Fruit fly (Drosophila melanogaster) whole organism, embryonic: ENCODE data around the gene Pi4KIIalpha.

Experiments used
- Aef1 ChIP-seq: fragments of 200-800 bp; sonication (Bioruptor generic); IDR thresholded peaks from 3 replicates; pipeline ENCODE4 v1.3.6; 2022; ENCODE audit warnings: missing biosample characterization, missing genetic modification characterization
- Atf6 ChIP-seq: fragments of 200-800 bp; sonication (Bioruptor generic); IDR thresholded peaks from 2 replicates; pipeline ENCODE4 v1.3.6; 2022; ENCODE audit warnings: missing biosample characterization, missing genetic modification characterization
- BtbVII ChIP-seq: fragments of 200-800 bp; sonication (Bioruptor generic); optimal IDR thresholded peaks from 3 replicates; lab custom pipeline; 2017; ENCODE audit warnings: missing biosample characterization, mild to moderate bottlenecking, missing genetic modification characterization
- CG11456 ChIP-seq: fragments of 200-800 bp; sonication (Bioruptor generic); IDR thresholded peaks from 3 replicates; pipeline ENCODE4 v1.3.6; 2022; ENCODE audit warnings: missing biosample characterization, missing genetic modification characterization
- CG12299 ChIP-seq: fragments of 200-800 bp; sonication (Bioruptor generic); optimal IDR thresholded peaks from 2 replicates; lab custom pipeline; 2018; ENCODE audit warnings: missing biosample characterization, mild to moderate bottlenecking, missing genetic modification characterization
- CG12659 ChIP-seq: fragments of 200-800 bp; sonication (Bioruptor generic); optimal IDR thresholded peaks from 3 replicates; lab custom pipeline; 2017; ENCODE audit warnings: mild to moderate bottlenecking, missing biosample characterization, missing genetic modification reagents, missing genetic modification characterization
- CG17829 ChIP-seq: fragments of 200-800 bp; optimal IDR thresholded peaks from 2 replicates; lab custom pipeline; 2019; ENCODE audit warnings: missing biosample characterization, mild to moderate bottlenecking, missing genetic modification characterization, moderate library complexity
- CG2875 ChIP-seq: fragments of 200-800 bp; sonication (Bioruptor generic); optimal IDR thresholded peaks from 2 replicates; lab custom pipeline; 2017; ENCODE audit warnings: missing biosample characterization, mild to moderate bottlenecking, missing genetic modification characterization, missing genetic modification reagents
- CG34376 ChIP-seq: fragments of 200-800 bp; sonication (Bioruptor generic); optimal IDR thresholded peaks from 2 replicates; lab custom pipeline; 2018; ENCODE audit warnings: missing biosample characterization, mild to moderate bottlenecking, missing genetic modification characterization
- CG5180 ChIP-seq: fragments of 200-800 bp; sonication (Bioruptor generic); optimal IDR thresholded peaks from 3 replicates; lab custom pipeline; 2017; ENCODE audit warnings: missing biosample characterization, missing genetic modification characterization, mild to moderate bottlenecking, moderate library complexity, missing genetic modification reagents
- CG6272 ChIP-seq: fragments of 200-800 bp; sonication (Bioruptor generic); IDR thresholded peaks from 2 replicates; pipeline ENCODE4 v1.3.6; 2022; ENCODE audit warnings: missing biosample characterization, missing genetic modification characterization
- CG6654 ChIP-seq: fragments of 200-800 bp; sonication (Bioruptor generic); optimal IDR thresholded peaks from 2 replicates; lab custom pipeline; 2017; ENCODE audit warnings: missing biosample characterization, mild to moderate bottlenecking, missing genetic modification characterization
- CG6813 ChIP-seq: fragments of 200-800 bp; sonication (Bioruptor generic); optimal IDR thresholded peaks from 2 replicates; lab custom pipeline; 2017; ENCODE audit warnings: missing biosample characterization, missing genetic modification characterization, mild to moderate bottlenecking, moderate library complexity, missing genetic modification reagents
- CG8478 ChIP-seq: fragments of >200 bp; optimal IDR thresholded peaks from 2 replicates; lab custom pipeline; 2018
- CG8924 ChIP-seq: fragments of 200-800 bp; optimal IDR thresholded peaks from 3 replicates; lab custom pipeline; 2019; ENCODE audit warnings: missing biosample characterization, mild to moderate bottlenecking, missing genetic modification characterization, moderate library complexity
- GATAe ChIP-seq: fragments of 200-800 bp; sonication (Bioruptor generic); conservative IDR thresholded peaks from 2 replicates; pipeline ENCODE4 v1.3.6; 2022; ENCODE audit warnings: missing biosample characterization, missing genetic modification characterization
- Hey ChIP-seq: fragments of 200-800 bp; sonication (Bioruptor generic); optimal IDR thresholded peaks from 3 replicates; lab custom pipeline; 2018; ENCODE audit warnings: missing biosample characterization, mild to moderate bottlenecking, missing genetic modification characterization
- Med ChIP-seq: fragments of 200-800 bp; sonication (Bioruptor generic); peaks from one replicate; lab custom pipeline; 2016; ENCODE audit warnings: missing biosample characterization, missing genetic modification characterization, mild to moderate bottlenecking, inconsistent platforms, moderate library complexity
- Myb ChIP-seq: fragments of 200-800 bp; sonication (Bioruptor generic); optimal IDR thresholded peaks from 2 replicates; lab custom pipeline; 2016; ENCODE audit warnings: missing biosample characterization, missing genetic modification characterization
- Opbp ChIP-seq: fragments of 200-800 bp; sonication (Bioruptor generic); IDR thresholded peaks from 3 replicates; pipeline ENCODE4 v1.3.6; 2022; ENCODE audit warnings: missing biosample characterization, missing genetic modification characterization; ENCODE audit not compliant: partially characterized antibody
- PHDP ChIP-seq: fragments of 200-800 bp; sonication (Bioruptor generic); optimal IDR thresholded peaks from 3 replicates; lab custom pipeline; 2018; ENCODE audit warnings: missing biosample characterization, mild to moderate bottlenecking, missing genetic modification characterization, moderate library complexity
- Pdp1 ChIP-seq, 2 experiments: fragments of 200-800 bp; sonication (Bioruptor generic); optimal IDR thresholded peaks; 3 replicates each; lab custom pipeline; 2016; ENCODE audit warnings: missing biosample characterization in 2 of 2, missing genetic modification characterization in 2 of 2, mild to moderate bottlenecking in 1 of 2, moderate library complexity in 1 of 2
- Poxn ChIP-seq: fragments of 200-800 bp; sonication (Bioruptor generic); IDR thresholded peaks from 2 replicates; pipeline ENCODE4 v1.3.6; 2022; ENCODE audit warnings: missing biosample characterization, missing genetic modification characterization
- Usf ChIP-seq: fragments of 200-800 bp; sonication (Bioruptor generic); optimal IDR thresholded peaks from 2 replicates; lab custom pipeline; 2017; ENCODE audit warnings: missing genotype, missing biosample characterization, missing genetic modification characterization
- ab ChIP-seq: fragments of 200-800 bp; sonication (Bioruptor generic); optimal IDR thresholded peaks from 2 replicates; lab custom pipeline; 2016; ENCODE audit warnings: missing biosample characterization, missing genetic modification characterization
- ac ChIP-seq: fragments of 200-800 bp; sonication (Bioruptor generic); optimal IDR thresholded peaks from 3 replicates; lab custom pipeline; 2017; ENCODE audit warnings: missing biosample characterization, mild to moderate bottlenecking, missing genetic modification characterization
- bsh ChIP-seq, 2 experiments: fragments of 200-800 bp; sonication (Bioruptor generic); optimal IDR thresholded peaks; 2 replicates each; lab custom pipeline; 2017 to 2018; ENCODE audit warnings: mild to moderate bottlenecking in 2 of 2, missing biosample characterization in 2 of 2, missing genetic modification characterization in 2 of 2, moderate library complexity in 1 of 2
- chinmo ChIP-seq: fragments of 200-800 bp; sonication (Bioruptor generic); IDR thresholded peaks from 4 replicates; pipeline ENCODE4 v1.3.6; 2022; ENCODE audit warnings: missing biosample characterization, missing genetic modification characterization; ENCODE audit not compliant: partially characterized antibody
- chn ChIP-seq: fragments of 200-800 bp; sonication (Bioruptor generic); optimal IDR thresholded peaks from 2 replicates; lab custom pipeline; 2016; ENCODE audit warnings: missing biosample characterization, missing genetic modification characterization
- dmrt99B ChIP-seq: fragments of 200-800 bp; sonication (Bioruptor generic); optimal IDR thresholded peaks from 2 replicates; lab custom pipeline; 2018; ENCODE audit warnings: missing biosample characterization, mild to moderate bottlenecking, missing genetic modification characterization, moderate library complexity
- gt ChIP-seq: fragments of 200-800 bp; sonication (Bioruptor generic); IDR thresholded peaks from 2 replicates; pipeline ENCODE4 v1.3.6; 2022; ENCODE audit warnings: missing biosample characterization, missing genetic modification characterization
- her ChIP-seq: fragments of 200-800 bp; sonication (Bioruptor generic); optimal IDR thresholded peaks from 2 replicates; lab custom pipeline; 2016; ENCODE audit warnings: missing biosample characterization, missing genetic modification characterization
- jigr1 ChIP-seq: fragments of 200-800 bp; sonication (Bioruptor generic); IDR thresholded peaks from 3 replicates; pipeline ENCODE4 v1.3.6; 2022; ENCODE audit warnings: missing biosample characterization, missing genetic modification characterization
- kay ChIP-seq: fragments of 200-800 bp; sonication (Bioruptor generic); optimal IDR thresholded peaks from 2 replicates; lab custom pipeline; 2016; ENCODE audit warnings: missing biosample characterization, missing genetic modification characterization
- kni ChIP-seq: fragments of 200-800 bp; sonication (Bioruptor generic); optimal IDR thresholded peaks from 3 replicates; lab custom pipeline; 2017; ENCODE audit warnings: mild to moderate bottlenecking, missing biosample characterization, missing genetic modification reagents, missing genetic modification characterization
- knrl ChIP-seq: fragments of 200-800 bp; sonication (Bioruptor generic); IDR thresholded peaks from 3 replicates; pipeline ENCODE4 v1.3.6; 2022; ENCODE audit warnings: missing biosample characterization, missing genetic modification characterization; ENCODE audit not compliant: partially characterized antibody
- mam ChIP-seq: fragments of 200-800 bp; sonication (Bioruptor generic); optimal IDR thresholded peaks from 3 replicates; lab custom pipeline; 2016; ENCODE audit warnings: missing biosample characterization, missing genetic modification characterization
- mirr ChIP-seq: fragments of 200-800 bp; sonication (Bioruptor generic); optimal IDR thresholded peaks from 3 replicates; lab custom pipeline; 2018; ENCODE audit warnings: missing biosample characterization, mild to moderate bottlenecking, missing genetic modification characterization
- otp ChIP-seq: fragments of 200-800 bp; sonication (Bioruptor generic); IDR thresholded peaks from 3 replicates; pipeline ENCODE4, ENCODE4 v1.3.6; 2022; ENCODE audit warnings: missing biosample characterization, missing genetic modification characterization
- ranshi ChIP-seq: fragments of 200-800 bp; sonication (Bioruptor generic); IDR thresholded peaks from 2 replicates; pipeline ENCODE4 v1.3.6; 2022; ENCODE audit warnings: missing biosample characterization, missing genetic modification characterization
- so ChIP-seq: fragments of 200-800 bp; sonication (Bioruptor generic); IDR thresholded peaks from 3 replicates; pipeline ENCODE4 v1.3.6; 2022; ENCODE audit warnings: missing biosample characterization, missing genetic modification characterization
- sug ChIP-seq: fragments of 200-800 bp; optimal IDR thresholded peaks from 2 replicates; lab custom pipeline; 2019; ENCODE audit warnings: missing biosample characterization, mild to moderate bottlenecking, missing genetic modification characterization, moderate library complexity
- z ChIP-seq: fragments of 200-800 bp; sonication (Bioruptor generic); IDR thresholded peaks from 3 replicates; pipeline ENCODE4 v1.3.6; 2022; ENCODE audit warnings: missing biosample characterization, missing genetic modification characterization
- zfh1 ChIP-seq: fragments of 200-800 bp; sonication (Bioruptor generic); IDR thresholded peaks from 3 replicates; pipeline ENCODE4 v1.3.6; 2022; ENCODE audit warnings: missing biosample characterization, missing genetic modification characterization

Gene Pi4KIIalpha

DNA sequence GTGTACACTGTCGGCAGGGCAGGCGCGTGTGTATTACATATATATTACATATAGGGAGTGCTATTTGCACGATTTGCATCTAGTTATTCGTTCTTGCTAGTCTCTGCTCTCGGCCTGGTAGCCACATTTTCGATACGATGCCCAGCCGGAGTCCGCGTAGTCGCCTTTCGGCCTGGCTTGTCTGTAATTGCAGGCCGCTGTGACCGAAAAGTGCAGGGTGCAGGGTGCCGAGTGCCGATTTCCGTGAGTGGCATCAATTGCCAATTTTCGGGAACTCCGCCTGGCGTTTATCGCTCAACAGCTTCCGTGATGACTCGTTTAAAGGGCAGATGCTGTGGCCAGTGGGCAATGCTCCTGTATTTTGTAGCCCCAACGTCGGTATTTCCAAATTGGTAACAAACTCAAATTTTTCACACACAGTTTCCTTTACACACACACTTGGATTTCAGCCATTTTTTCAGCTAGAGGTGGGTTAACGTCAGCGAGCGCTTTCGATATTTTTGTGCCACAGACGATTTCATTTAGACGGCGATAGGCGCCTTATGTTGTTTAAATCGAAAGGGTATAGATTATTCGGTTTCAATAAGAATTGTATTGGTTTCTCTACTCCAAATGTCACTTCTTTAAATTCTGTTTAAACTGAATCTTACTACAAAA, 24.5 kb upstream of the Pi4KIIalpha start, which contains the start of gene CG2926 (continued):
- TF ChIP-seq CG5180 (GFP tag; lab: Kevin White, UChicago): no peak

DNA sequence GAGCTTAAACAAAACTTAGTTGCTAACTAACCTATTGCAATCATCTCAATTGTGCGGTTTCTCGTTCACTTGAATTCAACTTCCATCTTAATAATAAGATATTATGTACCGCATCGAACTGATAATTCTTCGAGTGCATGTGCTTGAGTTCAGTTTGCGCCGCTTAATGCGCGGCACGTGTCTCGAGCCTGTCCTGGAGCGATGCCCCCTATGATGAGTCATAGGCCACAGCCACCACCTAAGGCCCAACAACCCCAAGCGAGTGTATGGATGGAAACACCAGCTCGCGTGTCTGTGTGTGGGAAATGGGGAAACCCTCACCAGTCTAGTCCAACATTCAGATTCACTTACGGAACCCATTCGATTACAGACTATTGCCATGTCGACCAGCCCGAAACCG, 10.4 kb upstream of the Pi4KIIalpha start:
- no peak for TF ChIP-seq Myb (GFP tag; lab: Kevin White, UChicago)
- no peak for TF ChIP-seq Poxn (GFP tag; lab: Robert Waterston, UW)
- peak; percentile 88 for TF ChIP-seq Hey (tag; lab: Kevin White, UChicago)
- TF ChIP-seq CG6272 (GFP tag; lab: Robert Waterston, UW): no peak
- peak; percentile 66 for TF ChIP-seq Med (GFP tag; lab: Kevin White, UChicago)
- TF ChIP-seq chinmo (GFP tag; lab: Robert Waterston, UW): 0 out of 4 replicates have a peak, but pooled peaks have one; percentile 42
- TF ChIP-seq Atf6 (GFP tag; lab: Robert Waterston, UW): no peak
- no peak for TF ChIP-seq z
- TF ChIP-seq CG6813 (GFP tag; lab: Kevin White, UChicago): no peak
- no peak for TF ChIP-seq CG12299 (tag; lab: Kevin White, UChicago)
- no peak for TF ChIP-seq CG17829 (tag; lab: Kevin White, UChicago)
- TF ChIP-seq Usf (GFP tag; lab: Kevin White, UChicago): no peak

DNA sequence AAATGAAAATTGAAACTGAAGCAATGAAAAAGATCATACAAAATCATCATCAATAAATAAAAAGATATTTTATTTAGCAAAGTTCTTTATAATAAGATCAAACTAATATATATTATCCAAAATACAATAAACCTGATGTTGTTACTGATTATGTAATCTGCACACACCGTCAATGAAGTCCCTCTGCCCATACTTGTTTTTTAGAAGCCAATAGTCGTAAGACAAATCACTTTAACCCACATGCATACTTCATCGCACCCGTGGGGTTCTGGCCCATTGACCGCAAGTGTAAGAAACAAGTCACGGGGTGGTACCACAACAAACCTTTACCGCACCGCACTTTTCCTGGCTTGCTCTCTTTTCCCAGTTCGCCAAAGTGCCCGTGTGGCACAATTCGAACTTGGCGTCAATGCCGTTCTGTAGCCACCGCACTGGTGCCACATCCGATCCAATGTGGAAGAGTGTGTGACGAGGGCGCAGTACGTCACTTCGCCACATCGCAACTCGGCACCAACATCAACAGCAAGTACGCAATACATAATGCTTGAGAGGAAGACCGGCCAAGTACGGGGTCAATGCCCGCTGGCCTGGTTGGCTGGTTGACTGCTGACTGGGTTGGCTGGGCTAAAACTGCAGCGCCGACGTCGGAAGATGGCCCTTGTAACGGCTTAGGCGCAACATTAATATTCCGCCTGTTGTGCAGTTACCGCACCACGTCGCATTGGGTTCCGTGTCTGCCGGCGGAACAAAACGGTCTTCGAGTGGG, 9.6 kb upstream of the Pi4KIIalpha start:
- TF ChIP-seq kni (GFP tag; lab: Kevin White, UChicago) (peak; percentile 26), zfh1 (GFP tag; lab: Robert Waterston, UW) (0 out of 3 replicates have a peak, but pooled peaks have one; percentile 14), bsh (GFP tag; optimal IDR thresholded peaks at IDR 0.05; lab: Kevin White, UChicago) (peak in 1 of 2 experiments; percentile 22), CG11456 (GFP tag; lab: Robert Waterston, UW) (0 out of 3 replicates have a peak, but pooled peaks have one; percentile 31), so (GFP tag; lab: Robert Waterston, UW) (no peak), her (GFP tag; lab: Kevin White, UChicago) (no peak), CG6654 (GFP tag; lab: Kevin White, UChicago) (no peak), Opbp (GFP tag; lab: Robert Waterston, UW) (0 out of 3 replicates have a peak, but pooled peaks have one; percentile 16), mam (GFP tag; lab: Kevin White, UChicago) (no peak), knrl (0 out of 3 replicates have a peak, but pooled peaks have one; percentile 22), ranshi (GFP tag; lab: Robert Waterston, UW) (no peak), Aef1 (GFP tag; lab: Robert Waterston, UW) (no peak), chn (GFP tag; lab: Kevin White, UChicago) (no peak), CG8478 (lab: Kevin White, UChicago) (peak; percentile 67), Med (GFP tag; lab: Kevin White, UChicago) (peak; percentile 36), dmrt99B (tag; lab: Kevin White, UChicago) (no peak), PHDP (tag; lab: Kevin White, UChicago) (no peak), ab (GFP tag; lab: Kevin White, UChicago) (no peak), kay (GFP tag; lab: Kevin White, UChicago) (no peak), Pdp1 (GFP tag; optimal IDR thresholded peaks at IDR 0.05; lab: Kevin White, UChicago) (peak in 1 of 2 experiments; percentile 52)

DNA sequence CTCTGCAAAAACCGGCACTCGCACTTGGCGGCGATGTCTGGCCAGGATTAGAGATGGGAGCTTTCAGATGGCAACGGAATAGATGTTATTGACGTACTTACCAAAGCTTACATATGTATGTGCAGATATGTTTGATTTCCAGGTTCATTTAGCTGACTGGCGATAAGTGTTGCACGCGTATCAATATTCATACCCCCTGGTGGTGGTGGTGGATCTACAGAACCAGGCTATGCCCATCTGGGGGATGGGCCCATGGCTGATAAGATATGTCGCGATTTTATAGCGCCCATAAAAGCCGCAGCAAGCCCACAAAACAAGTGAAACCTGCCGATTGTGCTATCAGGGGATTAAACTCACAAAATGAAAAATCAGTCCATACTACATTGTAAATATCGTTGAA, 8.3 kb upstream of the Pi4KIIalpha start:
- peak; percentile 6 for TF ChIP-seq mirr
- no peak for TF ChIP-seq ac
- TF ChIP-seq BtbVII (GFP tag; lab: Kevin White, UChicago): peak; percentile 8
- TF ChIP-seq sug (tag; lab: Kevin White, UChicago): peak; percentile 97
- peak; percentile 92 for TF ChIP-seq Hey (tag; lab: Kevin White, UChicago)
- TF ChIP-seq GATAe: peak; percentile 21; the same call in 1 of the 2 replicates
- TF ChIP-seq gt: no peak
- no peak for TF ChIP-seq jigr1
- TF ChIP-seq CG34376 (GFP tag; lab: Kevin White, UChicago): peak; percentile 9
- no peak for TF ChIP-seq otp (GFP tag; lab: Robert Waterston, UW)
- TF ChIP-seq CG2875: no peak
- no peak for TF ChIP-seq CG8924 (tag; lab: Kevin White, UChicago)
- TF ChIP-seq CG12659: no peak
